Worm (Caenorhabditis elegans): Measurements from ENCODE around the gene T23C6.4.

T23C6.4 gene

ce11 chrX:17181220-17181619 lies 31.5 kb upstream of the T23C6.4 start (continued):
- TF ChIP-seq nhr-237 (tag; optimal IDR thresholded peaks at IDR 0.05) (peak; percentile 68), nhr-71 (tag; optimal IDR thresholded peaks at IDR 0.05) (peak; percentile 75), fkh-8 (tag; optimal IDR thresholded peaks at IDR 0.05) (peak; percentile 53), egl-13 (tag; optimal IDR thresholded peaks at IDR 0.05) (no peak), elt-3 (tag; optimal IDR thresholded peaks at IDR 0.05) (peak in 2 of 6 experiments; percentile 37 to 49), lin-15B (tag; optimal IDR thresholded peaks at IDR 0.05) (no peak), Y116A8C.19 (tag; optimal IDR thresholded peaks at IDR 0.05; ENCODE audit: borderline replicate concordance) (no peak), sptf-1 (tag; optimal IDR thresholded peaks at IDR 0.05) (no peak), unc-62 (GFP tag; optimal IDR thresholded peaks at IDR 0.05) (no peak), ceh-8 (GFP tag; optimal IDR thresholded peaks at IDR 0.05) (peak; percentile 52), elt-2 (tag; optimal IDR thresholded peaks at IDR 0.05) (peak; percentile 22), unc-86 (tag; optimal IDR thresholded peaks at IDR 0.05) (peak; percentile 54), nhr-28 (tag; optimal IDR thresholded peaks at IDR 0.05) (no peak), nhr-77 (tag; optimal IDR thresholded peaks at IDR 0.05) (peak; percentile 78), pax-3 (tag; optimal IDR thresholded peaks at IDR 0.05) (no peak), lin-14 (GFP tag; optimal IDR thresholded peaks at IDR 0.05) (peak; percentile 81), swsn-7 (tag; optimal IDR thresholded peaks at IDR 0.05) (peak; percentile 58), ztf-4 (tag; optimal IDR thresholded peaks at IDR 0.05) (peak; percentile 8), ces-1 (GFP tag; optimal IDR thresholded peaks at IDR 0.05) (no peak), ceh-82 (tag; optimal IDR thresholded peaks at IDR 0.05) (peak; percentile 86 to 89 (median 88)), lin-39 (tag; optimal IDR thresholded peaks at IDR 0.05) (peak; percentile 67), efl-3 (GFP tag; optimal IDR thresholded peaks at IDR 0.05) (no peak), nhr-85 (tag) (peak; percentile 65), ceh-88 (GFP tag; IDR thresholded peaks at IDR 0.05) (no peak; the same call in 1 of the 2 replicates), fos-1 (tag; optimal IDR thresholded peaks at IDR 0.05) (peak; percentile 69), lin-35 (GFP tag; optimal IDR thresholded peaks at IDR 0.05) (peak; percentile 32 to 77), isw-1 (GFP tag; IDR thresholded peaks at IDR 0.05) (peak; percentile 4; the same call in 1 of the 2 replicates), egl-27 (tag; optimal IDR thresholded peaks at IDR 0.05) (no peak), nhr-47 (tag; optimal IDR thresholded peaks at IDR 0.05) (peak; percentile 85), zip-4 (GFP tag; optimal IDR thresholded peaks at IDR 0.05) (peak; percentile 40), mdl-1 (tag; optimal IDR thresholded peaks at IDR 0.05) (peak in 1 of 2 experiments; percentile 48), vab-15 (tag; optimal IDR thresholded peaks at IDR 0.05) (no peak), nhr-12 (tag; optimal IDR thresholded peaks at IDR 0.05) (no peak), snu-23 (GFP tag; optimal IDR thresholded peaks at IDR 0.05) (peak; percentile 86), nhr-90 (tag; optimal IDR thresholded peaks at IDR 0.05; ENCODE audit: poor library complexity) (peak; percentile 75), ama-1 (optimal IDR thresholded peaks at IDR 0.05) (no peak), nhr-76 (tag; optimal IDR thresholded peaks at IDR 0.05) (no peak), unc-130 (tag; optimal IDR thresholded peaks at IDR 0.05) (peak; percentile 41), efl-1 (optimal IDR thresholded peaks at IDR 0.05) (peak; percentile 53 to 68), efl-1 (GFP tag; optimal IDR thresholded peaks at IDR 0.05 in 1 of 2) (peak; percentile 5 to 40), alr-1 (tag; optimal IDR thresholded peaks at IDR 0.05; ENCODE audit: borderline replicate concordance) (no peak), nhr-11 (tag; optimal IDR thresholded peaks at IDR 0.05) (peak; percentile 78), unc-30 (tag; optimal IDR thresholded peaks at IDR 0.05) (no peak), xbp-1 (tag; optimal IDR thresholded peaks at IDR 0.05) (peak; percentile 51), grh-1 (GFP tag; IDR thresholded peaks at IDR 0.05) (no peak), C16A3.4 (tag; optimal IDR thresholded peaks at IDR 0.05) (peak; percentile 82), ets-5 (GFP tag; IDR thresholded peaks at IDR 0.05) (no peak), irx-1 (tag; optimal IDR thresholded peaks at IDR 0.05) (peak; percentile 38), lir-3 (tag; optimal IDR thresholded peaks at IDR 0.05; ENCODE audit: poor library complexity) (peak; percentile 25), dpl-1 (GFP tag; optimal IDR thresholded peaks at IDR 0.05) (peak in 1 of 3 experiments; percentile 23), mab-9 (GFP tag; IDR thresholded peaks at IDR 0.05) (no peak), aha-1 (tag; optimal IDR thresholded peaks at IDR 0.05) (no peak), tbx-2 (tag; optimal IDR thresholded peaks at IDR 0.05) (peak; percentile 61)
